Fruit fly (Drosophila melanogaster) whole organism, pupa: Measurements from ENCODE around the gene His3.3B.

Source experiments
- CG13204 ChIP-seq: fragments of 200-800 bp; sonication (Bioruptor generic); optimal IDR thresholded peaks from 2 replicates; lab custom pipeline; 2018; ENCODE audit warnings: missing biosample characterization, mild to moderate bottlenecking, missing genetic modification characterization, moderate library complexity
- Pif1B ChIP-seq: fragments of 200-800 bp; sonication (Bioruptor generic); optimal IDR thresholded peaks from 3 replicates; lab custom pipeline; 2016; ENCODE audit warnings: missing biosample characterization, missing genetic modification characterization
- gl ChIP-seq: fragments of 200-800 bp; sonication (Bioruptor generic); optimal IDR thresholded peaks from 2 replicates; lab custom pipeline; 2018; ENCODE audit warnings: missing biosample characterization, mild to moderate bottlenecking, missing genetic modification characterization

dm6 chrX:9164510-9165506 lies 8.3 kb upstream of the His3.3B start:
- no peak for TF ChIP-seq CG13204 (GFP tag; lab: Kevin White, UChicago)
- no peak for TF ChIP-seq gl (tag; lab: Kevin White, UChicago)
- no peak for TF ChIP-seq Pif1B (GFP tag; lab: Kevin White, UChicago)
